Fruit fly (Drosophila melanogaster): ENCODE results near the gene CG3987.

CG3987 gene

DNA sequence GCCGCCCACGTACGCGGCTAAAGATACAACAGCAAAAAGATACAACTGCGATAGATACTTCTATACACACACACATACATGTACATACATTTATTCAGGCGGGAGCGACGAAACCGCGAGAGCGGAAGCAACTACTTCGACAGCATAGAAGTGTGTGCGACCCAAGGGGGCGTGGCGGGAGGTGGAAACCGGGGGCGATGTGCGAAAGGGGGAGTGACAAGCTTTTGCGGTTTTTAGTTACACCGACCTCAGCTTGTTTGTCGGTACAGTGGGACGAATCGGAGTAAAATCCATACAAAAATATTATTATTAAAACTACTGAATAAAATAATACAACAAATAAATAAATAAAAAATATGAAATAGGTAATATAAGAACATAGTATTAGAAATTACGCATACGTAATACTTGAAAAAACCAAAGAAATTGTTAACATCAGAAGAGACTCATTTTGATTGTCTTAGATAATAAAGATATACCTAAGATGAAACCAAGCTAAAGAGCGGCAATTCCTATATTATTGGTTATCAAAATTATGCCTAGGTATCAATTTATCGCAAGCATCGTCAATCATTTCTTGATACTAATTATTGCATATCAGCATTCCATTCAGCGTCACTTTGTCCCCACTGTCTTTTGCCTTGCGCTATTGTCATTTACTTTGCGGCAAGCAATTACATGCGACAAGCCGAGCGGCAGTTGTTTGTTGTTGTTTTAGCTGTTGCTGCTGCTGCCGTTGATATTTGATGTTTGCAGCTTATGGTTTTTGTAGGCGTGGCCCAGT is 10.9 kb upstream of the CG3987 start (continued):
- TF ChIP-seq gro (GFP tag; optimal IDR thresholded peaks at IDR 0.05), result no peak
- TF ChIP-seq CG10209 (GFP tag; optimal IDR thresholded peaks at IDR 0.05), result peak; percentile 49
- no peak for TF ChIP-seq CG12104 (GFP tag; optimal IDR thresholded peaks at IDR 0.05)
- TF ChIP-seq MBD-R2 (GFP tag; IDR thresholded peaks at IDR 0.05), result no peak
- TF ChIP-seq hbn (GFP tag; IDR thresholded peaks at IDR 0.05; ENCODE audit: partially characterized antibody), result no peak
- no peak for TF ChIP-seq fru (optimal IDR thresholded peaks at IDR 0.05)
- peak; percentile 23 for TF ChIP-seq CG6854 (GFP tag; optimal IDR thresholded peaks at IDR 0.05)
- 0 out of 2 replicates have a peak, but pooled peaks have one; percentile 6 for TF ChIP-seq Nf-YA (GFP tag; IDR thresholded peaks at IDR 0.05)
- TF ChIP-seq CG12769 (tag; optimal IDR thresholded peaks at IDR 0.05), result peak; percentile 51
- TF ChIP-seq lab (GFP tag; optimal IDR thresholded peaks at IDR 0.05), result peak; percentile 30
- TF ChIP-seq ATbp (GFP tag; optimal IDR thresholded peaks at IDR 0.05), result peak; percentile 55
- peak; percentile 75 for TF ChIP-seq CG2678 (tag; optimal IDR thresholded peaks at IDR 0.05)
- no peak for TF ChIP-seq Myb (GFP tag; optimal IDR thresholded peaks at IDR 0.05)
- TF ChIP-seq CG10543 (GFP tag; optimal IDR thresholded peaks at IDR 0.05), result peak; percentile 33
- peak; percentile 21; the same call in 1 of the 2 replicates for TF ChIP-seq Rfx (GFP tag; IDR thresholded peaks at IDR 0.05)
- no peak for TF ChIP-seq CG2199 (GFP tag; IDR thresholded peaks at IDR 0.05)
- TF ChIP-seq fd96Cb (tag; optimal IDR thresholded peaks at IDR 0.05), result peak; percentile 32
- no peak for TF ChIP-seq CG14860 (GFP tag; IDR thresholded peaks at IDR 0.05; ENCODE audit: partially characterized antibody)
- TF ChIP-seq sug (tag; optimal IDR thresholded peaks at IDR 0.05), result no peak
- TF ChIP-seq dan (GFP tag; IDR thresholded peaks at IDR 0.05), result no peak
- TF ChIP-seq HLH4C (GFP tag; IDR thresholded peaks at IDR 0.05; ENCODE audit: partially characterized antibody), result no peak
- no peak for TF ChIP-seq inv (GFP tag; IDR thresholded peaks at IDR 0.05; ENCODE audit: partially characterized antibody)
- TF ChIP-seq Atf6 (GFP tag; IDR thresholded peaks at IDR 0.05), result no peak
- TF ChIP-seq ash1 (GFP tag; optimal IDR thresholded peaks at IDR 0.05), result no peak
- TF ChIP-seq CG4328 (GFP tag; optimal IDR thresholded peaks at IDR 0.05), result no peak
- no peak for TF ChIP-seq CG10366 (GFP tag; IDR thresholded peaks at IDR 0.05)
- TF ChIP-seq Ets65A (GFP tag), result no peak
- no peak for TF ChIP-seq Hr78 (GFP tag; optimal IDR thresholded peaks at IDR 0.05)
- TF ChIP-seq corto (GFP tag; optimal IDR thresholded peaks at IDR 0.05), result no peak
- no peak for TF ChIP-seq dati (GFP tag; IDR thresholded peaks at IDR 0.05)
- TF ChIP-seq Sry-δ (GFP tag; optimal IDR thresholded peaks at IDR 0.05), result no peak
- TF ChIP-seq CrebB (tag; optimal IDR thresholded peaks at IDR 0.05), result no peak
- no peak for TF ChIP-seq sc (optimal IDR thresholded peaks at IDR 0.05)
- TF ChIP-seq sc (GFP tag; optimal IDR thresholded peaks at IDR 0.05), result no peak
- no peak for TF ChIP-seq CG11696 (GFP tag; IDR thresholded peaks at IDR 0.05)
- TF ChIP-seq fd64A (GFP tag; optimal IDR thresholded peaks at IDR 0.05), result no peak
- no peak for TF ChIP-seq Tbp (GFP tag; optimal IDR thresholded peaks at IDR 0.05)
- TF ChIP-seq HLHmδ (GFP tag; optimal IDR thresholded peaks at IDR 0.05), result no peak
- TF ChIP-seq Xrp1 (GFP tag; IDR thresholded peaks at IDR 0.05), result peak; percentile 22; the same call in 1 of the 2 replicates
- no peak for TF ChIP-seq Side (GFP tag; optimal IDR thresholded peaks at IDR 0.05)
- no peak for TF ChIP-seq Stat92E (GFP tag; optimal IDR thresholded peaks at IDR 0.05)
- no peak for TF ChIP-seq D19B (GFP tag; optimal IDR thresholded peaks at IDR 0.05)
- TF ChIP-seq Optix (GFP tag; IDR thresholded peaks at IDR 0.05), result no peak
- peak; percentile 65 for TF ChIP-seq grau (tag; optimal IDR thresholded peaks at IDR 0.05)
- peak; percentile 43 for TF ChIP-seq CG13424 (tag; optimal IDR thresholded peaks at IDR 0.05)
- TF ChIP-seq HLH54F (GFP tag; optimal IDR thresholded peaks at IDR 0.05), result no peak
- TF ChIP-seq dmrt11E (tag; optimal IDR thresholded peaks at IDR 0.05), result no peak
- no peak for TF ChIP-seq CG33557 (GFP tag; optimal IDR thresholded peaks at IDR 0.05)
- TF ChIP-seq CG15479 (GFP tag; optimal IDR thresholded peaks at IDR 0.05), result no peak

Data from whole organism, embryonic.